Worm (Caenorhabditis elegans) whole organism, L4 larva: Measurements from ENCODE around the gene mct-6.

ENCODE experiments used
- F26F4.8 ChIP-seq: fragments of 200-800 bp; sonication (Bioruptor generic); conservative IDR thresholded peaks from 2 replicates; pipeline ENCODE4 v1.3.6; 2022; ENCODE audit warnings: missing genetic modification characterization, missing compliant biosample characterization
- Y75B8A.6 ChIP-seq: fragments of 200-800 bp; sonication (Bioruptor generic); IDR thresholded peaks from 2 replicates; pipeline ENCODE4 v1.3.6; 2022; ENCODE audit warnings: missing genetic modification reagents, missing genetic modification characterization, missing compliant biosample characterization
- aha-1 ChIP-seq: fragments of 150-350 bp; peaks from one replicate; lab custom pipeline; 2014; ENCODE audit warnings: missing biosample characterization, missing genetic modification characterization
- aly-2 ChIP-seq: sonication (generic microtip); optimal IDR thresholded peaks from 2 replicates; lab custom pipeline; 2018; ENCODE audit warnings: missing biosample characterization, missing genetic modification characterization
- ces-1 ChIP-seq: fragments of 150-350 bp; sonication (generic microtip); optimal IDR thresholded peaks from 4 replicates; lab custom pipeline; 2014; ENCODE audit warnings: missing biosample characterization, missing genetic modification reagents, missing genetic modification characterization
- daf-16 ChIP-seq, 3 experiments: sonication (generic microtip); optimal IDR thresholded peaks; 2 replicates each; lab custom pipeline; 2016 to 2017; ENCODE audit warnings: missing genetic modification characterization in 3 of 3, missing genetic modification reagents in 3 of 3, mild to moderate bottlenecking in 2 of 3, missing compliant biosample characterization in 2 of 3, missing biosample characterization in 1 of 3, moderate library complexity in 1 of 3
- dmd-6 ChIP-seq: fragments of 200-800 bp; sonication (Bioruptor generic); IDR thresholded peaks from 2 replicates; pipeline ENCODE4 v1.3.6; 2022; ENCODE audit warnings: missing genetic modification reagents, missing genetic modification characterization, missing compliant biosample characterization
- dpl-1 ChIP-seq: fragments of 150-350 bp; optimal IDR thresholded peaks from 2 replicates; lab custom pipeline; 2014; ENCODE audit warnings: missing biosample characterization, missing genetic modification reagents, missing genetic modification characterization
- dve-1 ChIP-seq: sonication (generic microtip); optimal IDR thresholded peaks from 2 replicates; lab custom pipeline; 2017; ENCODE audit warnings: antibody characterized with exemption, mild to moderate bottlenecking, missing genetic modification characterization, missing compliant biosample characterization; ENCODE audit not compliant: insufficient read depth
- fkh-10 ChIP-seq: fragments of 150-350 bp; optimal IDR thresholded peaks from 2 replicates; lab custom pipeline; 2014; ENCODE audit warnings: missing biosample characterization, missing genetic modification reagents, missing genetic modification characterization
- hif-1 ChIP-seq, 2 experiments: sonication (generic microtip); optimal IDR thresholded peaks; 2 replicates each; lab custom pipeline; 2016 to 2017; ENCODE audit warnings: missing compliant biosample characterization in 2 of 2, missing genetic modification characterization in 2 of 2, missing genetic modification reagents in 2 of 2, missing genotype in 2 of 2, mild to moderate bottlenecking in 1 of 2
- hlh-11 ChIP-seq: fragments of 200-800 bp; sonication (Bioruptor generic); optimal IDR thresholded peaks from 2 replicates; lab custom pipeline; 2018; ENCODE audit warnings: mild to moderate bottlenecking, missing genetic modification characterization, missing compliant biosample characterization
- hlh-30 ChIP-seq: sonication (generic microtip); optimal IDR thresholded peaks from 2 replicates; lab custom pipeline; 2017; ENCODE audit warnings: antibody characterized with exemption, mild to moderate bottlenecking, missing genetic modification characterization, missing compliant biosample characterization; ENCODE audit not compliant: insufficient read depth
- hmg-1.1 ChIP-seq: fragments of 200-800 bp; sonication (Bioruptor generic); IDR thresholded peaks from 2 replicates; pipeline ENCODE4 v1.3.6; 2022; ENCODE audit warnings: missing genetic modification reagents, missing genetic modification characterization, missing compliant biosample characterization
- lim-7 ChIP-seq: fragments of 200-800 bp; sonication (Bioruptor generic); IDR thresholded peaks from 2 replicates; pipeline ENCODE4 v1.3.6; 2022; ENCODE audit warnings: missing genetic modification characterization, missing compliant biosample characterization
- lin-13 ChIP-seq: fragments of 150-350 bp; optimal IDR thresholded peaks from 2 replicates; lab custom pipeline; 2014; ENCODE audit warnings: missing biosample characterization, missing genetic modification reagents, missing genetic modification characterization
- lin-29 ChIP-seq: fragments of 200-800 bp; sonication (Bioruptor generic); IDR thresholded peaks from 2 replicates; pipeline ENCODE4 v1.3.6; 2022; ENCODE audit warnings: missing genetic modification reagents, missing genetic modification characterization, missing compliant biosample characterization
- lin-38 ChIP-seq: fragments of 200-800 bp; sonication (Bioruptor generic); IDR thresholded peaks from 2 replicates; pipeline ENCODE4 v1.3.6; 2022; ENCODE audit warnings: missing genetic modification reagents, missing genetic modification characterization, missing compliant biosample characterization
- lsy-2 ChIP-seq, 2 experiments: fragments of 150-350 bp in 1 of 2; sonication (generic microtip) in 1 of 2; optimal IDR thresholded peaks; 2 replicates each; lab custom pipeline; 2014 to 2017; ENCODE audit warnings: missing biosample characterization in 2 of 2, missing genetic modification characterization in 2 of 2
- mdl-1 ChIP-seq, 2 experiments: fragments of 150-350 bp in 1 of 2; sonication (generic microtip) in 1 of 2; optimal IDR thresholded peaks; 2 replicates each; lab custom pipeline; 2014 to 2017; ENCODE audit warnings: missing biosample characterization in 2 of 2, missing genetic modification characterization in 2 of 2
- mep-1 ChIP-seq: fragments of 150-350 bp; sonication (generic microtip); optimal IDR thresholded peaks from 3 replicates; lab custom pipeline; 2014; ENCODE audit warnings: missing biosample characterization, missing genetic modification characterization
- mes-2 ChIP-seq: sonication (generic microtip); optimal IDR thresholded peaks from 2 replicates; lab custom pipeline; 2016; ENCODE audit warnings: missing genotype, mild to moderate bottlenecking, missing genetic modification characterization, missing compliant biosample characterization; ENCODE audit not compliant: poor library complexity, severe bottlenecking
- nhr-102 ChIP-seq: sonication (generic microtip); optimal IDR thresholded peaks from 2 replicates; lab custom pipeline; 2016; ENCODE audit warnings: mild to moderate bottlenecking, missing genetic modification characterization, moderate library complexity, missing compliant biosample characterization
- nhr-11 ChIP-seq: fragments of 150-350 bp; optimal IDR thresholded peaks from 2 replicates; lab custom pipeline; 2014; ENCODE audit warnings: missing biosample characterization, missing genetic modification characterization
- nhr-28 ChIP-seq: fragments of 150-350 bp; optimal IDR thresholded peaks from 2 replicates; lab custom pipeline; 2014; ENCODE audit warnings: missing biosample characterization, missing genetic modification characterization
- nhr-42 ChIP-seq: fragments of 200-800 bp; sonication (Bioruptor generic); IDR thresholded peaks from 2 replicates; pipeline ENCODE4 v1.3.6; 2022; ENCODE audit warnings: missing genetic modification characterization, missing compliant biosample characterization
- nhr-6 ChIP-seq: fragments of 150-350 bp; optimal IDR thresholded peaks from 2 replicates; lab custom pipeline; 2014; ENCODE audit warnings: missing biosample characterization, missing genetic modification characterization
- nhr-77 ChIP-seq: fragments of 150-350 bp; optimal IDR thresholded peaks from 2 replicates; lab custom pipeline; 2014; ENCODE audit warnings: missing biosample characterization, missing genetic modification characterization
- pha-4 ChIP-seq, 2 experiments: fragments of 150-350 bp in 1 of 2; fragments of 200-800 bp in 1 of 2; sonication (Bioruptor generic) in 1 of 2; IDR thresholded peaks in 1 of 2; optimal IDR thresholded peaks in 1 of 2; 2 replicates each; pipeline versions ENCODE4 v1.3.6 to Lab custom; 2014 to 2022; ENCODE audit warnings: missing genetic modification characterization in 2 of 2, missing genetic modification reagents in 2 of 2, missing biosample characterization in 1 of 2, missing compliant biosample characterization in 1 of 2
- pqm-1 ChIP-seq: sonication (generic microtip); optimal IDR thresholded peaks from 2 replicates; lab custom pipeline; 2017; ENCODE audit warnings: missing biosample characterization, missing genetic modification characterization
- rbr-2 ChIP-seq: sonication (generic microtip); optimal IDR thresholded peaks from 2 replicates; lab custom pipeline; 2016; ENCODE audit warnings: missing genotype, missing genetic modification characterization, missing compliant biosample characterization
- set-16 ChIP-seq: fragments of 200-800 bp; sonication (Bioruptor generic); IDR thresholded peaks from 2 replicates; pipeline ENCODE4 v1.3.6; 2022; ENCODE audit warnings: missing genetic modification reagents, missing genetic modification characterization, missing compliant biosample characterization
- tra-1 ChIP-seq: fragments of 200-800 bp; sonication (Bioruptor generic); IDR thresholded peaks from 2 replicates; pipeline ENCODE4 v1.3.6; 2022; ENCODE audit warnings: missing genetic modification reagents, missing genetic modification characterization, missing compliant biosample characterization
- unc-39 ChIP-seq: sonication (generic microtip); optimal IDR thresholded peaks from 2 replicates; lab custom pipeline; 2017; ENCODE audit warnings: missing biosample characterization, missing genetic modification characterization
- zfp-2 ChIP-seq: sonication (generic microtip); optimal IDR thresholded peaks from 2 replicates; lab custom pipeline; 2016; ENCODE audit warnings: mild to moderate bottlenecking, missing genetic modification characterization, missing compliant biosample characterization
- zfp-3 ChIP-seq: fragments of 200-800 bp; sonication (Bioruptor generic); conservative IDR thresholded peaks from 2 replicates; pipeline ENCODE4 v1.3.6; 2022; ENCODE audit warnings: missing genetic modification reagents, missing genetic modification characterization, missing compliant biosample characterization

The mct-6 gene

ce11 chrX:16814913-16815312 is 44.6 kb upstream of the mct-6 start (continued):
- TF ChIP-seq pha-4 (GFP tag; IDR thresholded peaks at IDR 0.05; lab: Robert Waterston, UW) = no peak
- TF ChIP-seq pha-4 (tag; optimal IDR thresholded peaks at IDR 0.05; lab: Kevin White, UChicago) = peak; percentile 35
- no peak for TF ChIP-seq daf-16 (GFP tag; optimal IDR thresholded peaks at IDR 0.05; lab: Kevin White, UChicago)
- TF ChIP-seq daf-16 (tag; optimal IDR thresholded peaks at IDR 0.05; lab: Kevin White, UChicago) = peak; percentile 24
- TF ChIP-seq ces-1 (GFP tag; lab: Kevin White, UChicago) = no peak

DNA sequence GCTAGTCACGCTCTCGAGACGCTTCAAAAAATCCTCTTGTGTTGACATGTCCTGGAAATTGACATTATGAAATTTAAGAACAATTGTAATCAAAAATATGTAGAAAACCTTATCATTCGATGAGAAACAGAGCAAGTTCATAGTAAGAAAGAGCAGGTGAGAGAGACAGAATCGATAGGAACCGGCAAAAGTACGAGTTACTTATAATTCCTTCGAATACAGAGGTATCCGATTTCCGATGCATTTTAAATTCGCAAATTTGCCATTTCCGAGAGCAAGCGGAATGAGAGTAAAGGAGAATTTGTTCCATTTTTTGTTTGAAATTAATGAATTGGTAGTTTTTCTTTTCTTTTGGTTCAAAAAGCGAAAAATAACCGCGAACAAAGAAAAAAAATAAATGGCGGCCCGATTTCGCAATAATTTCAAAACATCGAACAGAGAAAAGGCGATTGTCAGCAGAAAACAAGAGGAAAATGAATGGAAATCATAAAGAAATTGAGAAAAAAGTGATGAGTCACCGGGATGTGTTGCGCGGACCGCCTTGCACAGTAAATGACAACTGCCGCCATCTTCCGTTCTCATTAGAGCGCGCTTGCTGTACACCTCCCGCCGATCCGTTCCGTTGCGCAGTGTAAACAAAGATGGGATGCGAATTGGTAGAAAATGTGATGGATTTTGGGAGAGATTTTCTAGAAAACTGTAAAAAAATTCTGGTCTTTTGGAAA is 43.5 kb upstream of the mct-6 start, which contains the start of gene cas-1:
Gene cas-1 (minus strand): TSS at position 51 of the 725 bp plus-strand sequence.
- TF ChIP-seq lin-13 (GFP tag; lab: Kevin White, UChicago) = no peak
- TF ChIP-seq fkh-10 (GFP tag; lab: Kevin White, UChicago) = no peak
- peak; percentile 34; the same call in 1 of the 2 replicates for TF ChIP-seq hmg-1.1 (GFP tag; lab: Robert Waterston, UW)
- TF ChIP-seq dpl-1 (GFP tag; lab: Kevin White, UChicago) = peak; percentile 45
- no peak for TF ChIP-seq unc-39 (tag; lab: Kevin White, UChicago)
- TF ChIP-seq mes-2 (tag; lab: Kevin White, UChicago) = peak; percentile 74
- TF ChIP-seq nhr-6 (tag; lab: Kevin White, UChicago) = peak; percentile 30
- no peak for TF ChIP-seq F26F4.8 (GFP tag; lab: Robert Waterston, UW)
- no peak for TF ChIP-seq nhr-11
- peak; percentile 50 for TF ChIP-seq mep-1 (tag; lab: Kevin White, UChicago)
- TF ChIP-seq lin-38 = peak; percentile 83
- no peak for TF ChIP-seq lin-29 (GFP tag; lab: Robert Waterston, UW)
- peak; percentile 56 for TF ChIP-seq hlh-30 (tag; lab: Kevin White, UChicago)
- 0 out of 2 replicates have a peak, but pooled peaks have one; percentile 11 for TF ChIP-seq dmd-6
- TF ChIP-seq rbr-2 (tag; lab: Kevin White, UChicago) = peak; percentile 44
- TF ChIP-seq aha-1 (tag; lab: Kevin White, UChicago) = peak; percentile 73
- no peak for TF ChIP-seq pha-4 (GFP tag; IDR thresholded peaks at IDR 0.05; lab: Robert Waterston, UW)
- peak; percentile 13 for TF ChIP-seq pha-4 (tag; optimal IDR thresholded peaks at IDR 0.05; lab: Kevin White, UChicago)
- no peak for TF ChIP-seq dve-1 (tag; lab: Kevin White, UChicago)
- TF ChIP-seq hlh-11 (tag; lab: Kevin White, UChicago) = peak; percentile 35
- no peak for TF ChIP-seq nhr-28 (tag; lab: Kevin White, UChicago)
- TF ChIP-seq mdl-1 (tag; optimal IDR thresholded peaks at IDR 0.05; lab: Kevin White, UChicago) = peak in 1 of 2 experiments; percentile 57
- TF ChIP-seq lsy-2 (tag; optimal IDR thresholded peaks at IDR 0.05; lab: Kevin White, UChicago) = peak in 1 of 2 experiments; percentile 41
- TF ChIP-seq set-16 (GFP tag; lab: Robert Waterston, UW) = no peak
- TF ChIP-seq aly-2 (tag; lab: Kevin White, UChicago) = no peak
- no peak for TF ChIP-seq nhr-42 (GFP tag; lab: Robert Waterston, UW)

- TF ChIP-seq zfp-2 = no peak
- TF ChIP-seq dmd-6 = peak; percentile 61
- TF ChIP-seq zfp-3 (GFP tag; lab: Robert Waterston, UW) = no peak
- TF ChIP-seq aly-2 (tag; lab: Kevin White, UChicago) = no peak
- peak in 1 of 2 experiments; percentile 40 for TF ChIP-seq mdl-1 (tag; optimal IDR thresholded peaks at IDR 0.05; lab: Kevin White, UChicago)
- peak; percentile 69 for TF ChIP-seq dve-1 (tag; lab: Kevin White, UChicago)
- TF ChIP-seq tra-1 (GFP tag; lab: Robert Waterston, UW) = 0 out of 2 replicates have a peak, but pooled peaks have one; percentile 23
- peak; percentile 3 for TF ChIP-seq nhr-6 (tag; lab: Kevin White, UChicago)
- TF ChIP-seq hlh-30 (tag; lab: Kevin White, UChicago) = peak; percentile 80
- TF ChIP-seq Y75B8A.6 (GFP tag; lab: Robert Waterston, UW) = no peak
- TF ChIP-seq mep-1 (tag; lab: Kevin White, UChicago) = peak; percentile 52
- no peak for TF ChIP-seq F26F4.8 (GFP tag; lab: Robert Waterston, UW)
- peak; percentile 89 for TF ChIP-seq nhr-28 (tag; lab: Kevin White, UChicago)
- TF ChIP-seq mes-2 (tag; lab: Kevin White, UChicago) = peak; percentile 40
- peak; percentile 34 for TF ChIP-seq pqm-1 (tag; lab: Kevin White, UChicago)
- peak; percentile 34 for TF ChIP-seq nhr-102 (tag; lab: Kevin White, UChicago)
- TF ChIP-seq lim-7 (GFP tag; lab: Robert Waterston, UW) = no peak
- TF ChIP-seq nhr-77 (tag; lab: Kevin White, UChicago) = peak; percentile 79
- TF ChIP-seq lsy-2 (tag; optimal IDR thresholded peaks at IDR 0.05; lab: Kevin White, UChicago) = peak in 1 of 2 experiments; percentile 3
- TF ChIP-seq hlh-11 (tag; lab: Kevin White, UChicago) = peak; percentile 71
- no peak for TF ChIP-seq daf-16 (GFP tag; optimal IDR thresholded peaks at IDR 0.05; lab: Kevin White, UChicago)
- TF ChIP-seq daf-16 (tag; optimal IDR thresholded peaks at IDR 0.05; lab: Kevin White, UChicago) = peak; percentile 87
- peak in 1 of 2 experiments; percentile 8 for TF ChIP-seq hif-1 (tag; optimal IDR thresholded peaks at IDR 0.05; lab: Kevin White, UChicago)
These were observed 42.9 kb upstream of the mct-6 start for ce11 chrX:16813148-16813547.
